Fruit fly (Drosophila melanogaster) whole organism, embryonic: ENCODE measurements around the gene AlaRS.

Experiments
- Blimp-1 ChIP-seq: fragments of 200-800 bp; sonication (Bioruptor generic); optimal IDR thresholded peaks from 3 replicates; lab custom pipeline; 2018; ENCODE audit warnings: missing biosample characterization, missing genetic modification characterization, mild to moderate bottlenecking, moderate library complexity, missing genetic modification reagents
- CG10209 ChIP-seq: fragments of 200-800 bp; sonication (Bioruptor generic); optimal IDR thresholded peaks from 3 replicates; lab custom pipeline; 2017; ENCODE audit warnings: missing biosample characterization, mild to moderate bottlenecking, missing genetic modification characterization, missing genetic modification reagents
- CG10321 ChIP-seq: fragments of 200-800 bp; sonication (Bioruptor generic); IDR thresholded peaks from 2 replicates; pipeline ENCODE4 v1.3.6; 2022; ENCODE audit warnings: missing biosample characterization, missing genetic modification characterization
- CG10565 ChIP-seq: fragments of 200-800 bp; sonication (Bioruptor generic); optimal IDR thresholded peaks from 3 replicates; lab custom pipeline; 2016; ENCODE audit warnings: missing biosample characterization, mild to moderate bottlenecking, missing genetic modification characterization
- CG10979 ChIP-seq: fragments of 200-800 bp; sonication (Bioruptor generic); optimal IDR thresholded peaks from 2 replicates; lab custom pipeline; 2018; ENCODE audit warnings: missing biosample characterization, mild to moderate bottlenecking, missing genetic modification characterization, moderate library complexity
- CG11696 ChIP-seq: fragments of 200-800 bp; sonication (Bioruptor generic); IDR thresholded peaks from 2 replicates; pipeline ENCODE4 v1.3.6; 2022; ENCODE audit warnings: missing biosample characterization, missing genetic modification characterization
- CG12299 ChIP-seq: fragments of 200-800 bp; sonication (Bioruptor generic); optimal IDR thresholded peaks from 2 replicates; lab custom pipeline; 2018; ENCODE audit warnings: missing biosample characterization, mild to moderate bottlenecking, missing genetic modification characterization
- CG12942 ChIP-seq: fragments of 200-800 bp; sonication (Bioruptor generic); optimal IDR thresholded peaks from 3 replicates; lab custom pipeline; 2016; ENCODE audit warnings: missing biosample characterization, missing genetic modification characterization
- CG14965 ChIP-seq: fragments of 200-800 bp; sonication (Bioruptor generic); optimal IDR thresholded peaks from 2 replicates; lab custom pipeline; 2016; ENCODE audit warnings: missing biosample characterization, missing genetic modification characterization, borderline replicate concordance
- CG17186 ChIP-seq: fragments of 200-800 bp; sonication (Bioruptor generic); optimal IDR thresholded peaks from 3 replicates; lab custom pipeline; 2017; ENCODE audit warnings: missing biosample characterization, missing genetic modification reagents, missing genetic modification characterization
- CG17385 ChIP-seq: fragments of 200-800 bp; sonication (Bioruptor generic); optimal IDR thresholded peaks from 3 replicates; lab custom pipeline; 2018; ENCODE audit warnings: missing biosample characterization, mild to moderate bottlenecking, missing genetic modification characterization
- CG17612 ChIP-seq: fragments of 200-800 bp; sonication (Bioruptor generic); IDR thresholded peaks from 2 replicates; pipeline ENCODE4 v1.3.6; 2022; ENCODE audit warnings: missing biosample characterization, missing genetic modification characterization
- CG2202 ChIP-seq: fragments of 200-800 bp; sonication (Bioruptor generic); optimal IDR thresholded peaks from 2 replicates; lab custom pipeline; 2018; ENCODE audit warnings: missing biosample characterization, mild to moderate bottlenecking, missing genetic modification characterization
- CG31365 ChIP-seq: fragments of 200-800 bp; sonication (Bioruptor generic); optimal IDR thresholded peaks from 2 replicates; lab custom pipeline; 2018; ENCODE audit warnings: missing biosample characterization, mild to moderate bottlenecking, missing genetic modification characterization
- CG34422 ChIP-seq: fragments of 200-800 bp; sonication (Bioruptor generic); IDR thresholded peaks from 3 replicates; pipeline ENCODE4 v1.3.6; 2022; ENCODE audit warnings: missing biosample characterization, missing genetic modification characterization
- CG4854 ChIP-seq: fragments of 200-800 bp; sonication (Bioruptor generic); optimal IDR thresholded peaks from 2 replicates; lab custom pipeline; 2016; ENCODE audit warnings: missing biosample characterization, missing genetic modification characterization, inconsistent platforms
- CG6175 ChIP-seq: fragments of 200-800 bp; sonication (Bioruptor generic); IDR thresholded peaks from 3 replicates; pipeline ENCODE4 v1.3.6; 2022; ENCODE audit warnings: missing biosample characterization, missing genetic modification characterization
- CG6272 ChIP-seq: fragments of 200-800 bp; sonication (Bioruptor generic); IDR thresholded peaks from 2 replicates; pipeline ENCODE4 v1.3.6; 2022; ENCODE audit warnings: missing biosample characterization, missing genetic modification characterization
- CG6654 ChIP-seq: fragments of 200-800 bp; sonication (Bioruptor generic); optimal IDR thresholded peaks from 2 replicates; lab custom pipeline; 2017; ENCODE audit warnings: missing biosample characterization, mild to moderate bottlenecking, missing genetic modification characterization
- CG7556 ChIP-seq: fragments of 200-800 bp; sonication (Bioruptor generic); optimal IDR thresholded peaks from 2 replicates; lab custom pipeline; 2017; ENCODE audit warnings: missing biosample characterization, mild to moderate bottlenecking, missing genetic modification characterization
- CG8290 ChIP-seq, 3 experiments: fragments of 200-800 bp; sonication (Bioruptor generic); optimal IDR thresholded peaks; 2 replicates each; lab custom pipeline; 2016 to 2019; ENCODE audit warnings: missing biosample characterization in 3 of 3, missing genetic modification characterization in 3 of 3, mild to moderate bottlenecking in 2 of 3, moderate library complexity in 1 of 3
- CG9817 ChIP-seq: fragments of 200-800 bp; sonication (Bioruptor generic); optimal IDR thresholded peaks from 2 replicates; lab custom pipeline; 2018; ENCODE audit warnings: missing biosample characterization, mild to moderate bottlenecking, missing genetic modification characterization, moderate library complexity
- CkIIα-i1 ChIP-seq: fragments of 200-800 bp; sonication (Bioruptor generic); IDR thresholded peaks from 2 replicates; pipeline ENCODE4 v1.3.6; 2022; ENCODE audit warnings: missing biosample characterization, missing genetic modification characterization
- Dref ChIP-seq: fragments of 200-800 bp; sonication (Bioruptor generic); IDR thresholded peaks from 2 replicates; pipeline ENCODE4 v1.3.6; 2022; ENCODE audit warnings: missing biosample characterization, missing genetic modification characterization
- E2f1 ChIP-seq: fragments of 200-800 bp; sonication (Bioruptor generic); IDR thresholded peaks from 2 replicates; pipeline ENCODE4 v1.3.6; 2022; ENCODE audit warnings: missing biosample characterization, missing genetic modification characterization
- H2.0 ChIP-seq: fragments of 200-800 bp; sonication (Bioruptor generic); IDR thresholded peaks from 2 replicates; pipeline ENCODE4 v1.3.6; 2022; ENCODE audit warnings: missing biosample characterization, missing genetic modification characterization
- Hmx ChIP-seq: fragments of 200-800 bp; sonication (Bioruptor generic); optimal IDR thresholded peaks from 2 replicates; lab custom pipeline; 2016; ENCODE audit warnings: missing biosample characterization, missing genetic modification characterization
- Lim3 ChIP-seq: fragments of 200-800 bp; sonication (Bioruptor generic); IDR thresholded peaks from 2 replicates; pipeline ENCODE4 v1.3.6; 2022; ENCODE audit warnings: missing biosample characterization, missing genetic modification characterization
- MBD-R2 ChIP-seq: fragments of 200-800 bp; sonication (Bioruptor generic); IDR thresholded peaks from 2 replicates; pipeline ENCODE4 v1.3.6; 2022; ENCODE audit warnings: missing biosample characterization, missing genetic modification characterization
- Meics ChIP-seq: fragments of 200-800 bp; sonication (Bioruptor generic); optimal IDR thresholded peaks from 2 replicates; lab custom pipeline; 2017; ENCODE audit warnings: missing biosample characterization, mild to moderate bottlenecking, missing genetic modification characterization
- Rx ChIP-seq: fragments of 200-800 bp; sonication (Bioruptor generic); IDR thresholded peaks from 2 replicates; pipeline ENCODE4 v1.3.6; 2022; ENCODE audit warnings: missing biosample characterization, missing genetic modification characterization
- Spps ChIP-seq: fragments of 200-800 bp; sonication (Bioruptor generic); optimal IDR thresholded peaks from 2 replicates; lab custom pipeline; 2018; ENCODE audit warnings: missing biosample characterization, mild to moderate bottlenecking, missing genetic modification characterization
- TFAM ChIP-seq: fragments of 200-800 bp; sonication (Bioruptor generic); optimal IDR thresholded peaks from 2 replicates; lab custom pipeline; 2017; ENCODE audit warnings: missing biosample characterization, missing genetic modification characterization, inconsistent platforms
- da ChIP-seq: fragments of 200-800 bp; sonication (Bioruptor generic); optimal IDR thresholded peaks from 2 replicates; lab custom pipeline; 2016; ENCODE audit warnings: missing biosample characterization, missing genetic modification characterization
- dan ChIP-seq: fragments of 200-800 bp; sonication (Bioruptor generic); IDR thresholded peaks from 2 replicates; pipeline ENCODE4 v1.3.6; 2022; ENCODE audit warnings: missing biosample characterization, missing genetic modification characterization
- dmrt99B ChIP-seq: fragments of 200-800 bp; sonication (Bioruptor generic); optimal IDR thresholded peaks from 2 replicates; lab custom pipeline; 2018; ENCODE audit warnings: missing biosample characterization, mild to moderate bottlenecking, missing genetic modification characterization, moderate library complexity
- eve ChIP-seq, 2 experiments: fragments of >200 bp; optimal IDR thresholded peaks; 2 replicates each; lab custom pipeline; 2017; ENCODE audit warnings: missing biosample characterization in 2 of 2, missing genetic modification characterization in 2 of 2
- gem ChIP-seq: fragments of 200-800 bp; sonication (Bioruptor generic); optimal IDR thresholded peaks from 2 replicates; lab custom pipeline; 2019; ENCODE audit warnings: missing biosample characterization, mild to moderate bottlenecking, missing genetic modification characterization, moderate library complexity
- hth ChIP-seq: fragments of >200 bp; optimal IDR thresholded peaks from 2 replicates; lab custom pipeline; 2017; ENCODE audit warnings: inconsistent platforms
- klu ChIP-seq: fragments of 200-800 bp; sonication (Bioruptor generic); IDR thresholded peaks from 2 replicates; pipeline ENCODE4 v1.3.6; 2022; ENCODE audit warnings: missing biosample characterization, missing genetic modification characterization
- lbe ChIP-seq: fragments of 200-800 bp; sonication (Bioruptor generic); optimal IDR thresholded peaks from 2 replicates; lab custom pipeline; 2016; ENCODE audit warnings: missing biosample characterization, mild to moderate bottlenecking, missing genetic modification characterization
- nmo ChIP-seq: fragments of 200-800 bp; sonication (Bioruptor generic); optimal IDR thresholded peaks from 2 replicates; lab custom pipeline; 2018; ENCODE audit warnings: missing biosample characterization, mild to moderate bottlenecking, missing genetic modification characterization, moderate library complexity
- pfk ChIP-seq: fragments of 200-800 bp; sonication (Bioruptor generic); optimal IDR thresholded peaks from 2 replicates; lab custom pipeline; 2018; ENCODE audit warnings: missing biosample characterization, mild to moderate bottlenecking, missing genetic modification characterization, moderate library complexity
- seq ChIP-seq: fragments of 200-800 bp; sonication (Bioruptor generic); IDR thresholded peaks from 2 replicates; pipeline ENCODE4 v1.3.6; 2022; ENCODE audit warnings: missing biosample characterization, missing genetic modification characterization
- slp2 ChIP-seq: fragments of 200-800 bp; sonication (Bioruptor generic); optimal IDR thresholded peaks from 2 replicates; lab custom pipeline; 2016; ENCODE audit warnings: missing biosample characterization, missing genetic modification characterization
- sob ChIP-seq: fragments of 200-800 bp; sonication (Bioruptor generic); IDR thresholded peaks from 2 replicates; pipeline ENCODE4 v1.3.6; 2022; ENCODE audit warnings: missing biosample characterization, missing genetic modification characterization
- ssp ChIP-seq: fragments of 200-800 bp; sonication (Bioruptor generic); IDR thresholded peaks from 2 replicates; pipeline ENCODE4 v1.3.6; 2022; ENCODE audit warnings: missing biosample characterization, missing genetic modification characterization
- wek ChIP-seq: fragments of 200-800 bp; sonication (Bioruptor generic); optimal IDR thresholded peaks from 3 replicates; lab custom pipeline; 2018; ENCODE audit warnings: missing biosample characterization, mild to moderate bottlenecking, missing genetic modification characterization, moderate library complexity
- zfh1 ChIP-seq: fragments of 200-800 bp; sonication (Bioruptor generic); IDR thresholded peaks from 3 replicates; pipeline ENCODE4 v1.3.6; 2022; ENCODE audit warnings: missing biosample characterization, missing genetic modification characterization

AlaRS gene

DNA sequence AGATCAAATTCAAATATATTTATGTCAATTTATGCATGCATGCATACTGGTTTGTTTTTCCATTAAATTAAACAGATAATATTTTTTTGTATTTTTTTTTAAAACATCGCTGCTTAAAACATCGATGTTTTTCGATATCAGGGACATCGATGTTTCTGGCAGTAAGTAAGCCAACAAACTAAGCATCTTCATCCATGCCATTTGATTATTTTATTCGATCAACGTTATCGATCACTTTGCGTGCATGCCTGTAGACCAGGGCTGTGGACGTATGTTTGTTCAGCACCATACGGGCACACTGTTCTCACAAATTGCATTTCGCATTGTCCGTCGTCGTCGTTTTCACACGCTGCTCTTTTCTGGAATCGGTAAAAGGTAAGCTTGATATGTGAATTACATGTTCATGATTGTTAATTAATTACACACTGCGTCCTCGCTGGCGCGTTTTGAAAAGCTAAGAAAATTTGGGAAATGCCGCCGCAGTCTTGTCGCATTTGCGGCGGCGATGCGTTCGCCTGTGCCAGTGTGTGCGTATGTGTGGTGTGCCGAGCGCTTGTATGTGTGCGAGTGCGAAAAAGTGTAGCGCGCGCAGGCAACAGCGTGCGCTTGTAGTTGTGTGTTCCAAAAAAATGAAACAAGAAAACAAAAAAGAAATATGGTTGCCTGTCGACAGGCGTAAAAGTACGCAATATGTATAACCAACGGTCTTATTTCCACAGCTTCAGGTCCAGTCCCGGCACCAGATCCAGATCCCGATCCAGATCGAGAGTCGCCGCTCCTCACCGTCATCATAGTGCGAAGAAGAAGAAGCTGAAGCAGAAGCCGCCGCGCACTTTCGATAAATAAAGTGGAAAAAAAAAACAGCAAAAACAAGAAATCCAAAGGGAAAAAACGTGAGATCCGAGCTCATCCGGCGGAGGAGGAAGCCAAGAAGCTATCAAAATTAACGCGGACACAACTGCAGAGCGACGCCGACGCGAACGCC is 22.0 kb upstream of the AlaRS start, which contains the start of gene emb (continued):
- TF ChIP-seq CG10979 (peak; percentile 11), eve (GFP tag; optimal IDR thresholded peaks at IDR 0.05; lab: Kevin White, UChicago) (no peak), CG6272 (no peak), wek (no peak), Spps (tag; lab: Kevin White, UChicago) (no peak), CG17385 (peak; percentile 85), CG10565 (GFP tag; lab: Kevin White, UChicago) (no peak), dan (GFP tag; lab: Robert Waterston, UW) (no peak), lbe (GFP tag; lab: Kevin White, UChicago) (peak; percentile 7), MBD-R2 (GFP tag; lab: Robert Waterston, UW) (peak; percentile 69), CG7556 (GFP tag; lab: Kevin White, UChicago) (no peak), CkIIα-i1 (no peak), CG31365 (no peak), H2.0 (0 out of 2 replicates have a peak, but pooled peaks have one; percentile 22), slp2 (peak; percentile 27), CG12942 (GFP tag; lab: Kevin White, UChicago) (peak; percentile 9), CG4854 (GFP tag; lab: Kevin White, UChicago) (peak; percentile 43), CG17186 (GFP tag; lab: Kevin White, UChicago) (peak; percentile 35), klu (GFP tag; lab: Robert Waterston, UW) (no peak), CG17612 (GFP tag; lab: Robert Waterston, UW) (no peak), sob (peak; percentile 57; the same call in 1 of the 2 replicates), CG10209 (peak; percentile 13), CG34422 (GFP tag; lab: Robert Waterston, UW) (peak; percentile 79; the same call in 1 of the 3 replicates), CG6175 (GFP tag; lab: Robert Waterston, UW) (no peak), dmrt99B (tag; lab: Kevin White, UChicago) (no peak), seq (GFP tag; lab: Robert Waterston, UW) (no peak), ssp (GFP tag; lab: Robert Waterston, UW) (peak; percentile 68), E2f1 (GFP tag; lab: Robert Waterston, UW) (no peak), zfh1 (GFP tag; lab: Robert Waterston, UW) (peak; percentile 36; the same call in 1 of the 3 replicates), da (GFP tag; lab: Kevin White, UChicago) (no peak), Meics (GFP tag; lab: Kevin White, UChicago) (peak; percentile 45), nmo (GFP tag; lab: Kevin White, UChicago) (peak; percentile 77), TFAM (GFP tag; lab: Kevin White, UChicago) (no peak), Hmx (GFP tag; lab: Kevin White, UChicago) (no peak), CG9817 (tag; lab: Kevin White, UChicago) (peak; percentile 29), gem (no peak), Blimp-1 (GFP tag; lab: Kevin White, UChicago) (no peak), CG10321 (GFP tag; lab: Robert Waterston, UW) (no peak), Lim3 (GFP tag; lab: Robert Waterston, UW) (no peak), CG11696 (GFP tag; lab: Robert Waterston, UW) (no peak), hth (no peak), CG6654 (GFP tag; lab: Kevin White, UChicago) (no peak), Rx (GFP tag; lab: Robert Waterston, UW) (0 out of 2 replicates have a peak, but pooled peaks have one; percentile 25), CG2202 (tag; lab: Kevin White, UChicago) (peak; percentile 11), CG14965 (no peak), Dref (GFP tag; lab: Robert Waterston, UW) (peak; percentile 99), CG12299 (tag; lab: Kevin White, UChicago) (no peak), pfk (GFP tag; lab: Kevin White, UChicago) (no peak), CG8290 (GFP tag; optimal IDR thresholded peaks at IDR 0.05; lab: Kevin White, UChicago) (peak; percentile 95), CG8290 (tag; optimal IDR thresholded peaks at IDR 0.05; lab: Kevin White, UChicago) (peak in 1 of 2 experiments; percentile 93)
